Fruit fly (Drosophila melanogaster) whole organism, prepupa: ENCODE measurements around the gene alpha-Est4.

Experiments used
- CG11762 ChIP-seq: fragments of 200-800 bp; sonication (Bioruptor generic); optimal IDR thresholded peaks from 3 replicates; lab custom pipeline; 2016; ENCODE audit warnings: missing biosample characterization, missing genetic modification characterization; ENCODE audit not compliant: insufficient read depth
- CG34406 ChIP-seq: fragments of 200-800 bp; sonication (Bioruptor generic); optimal IDR thresholded peaks from 3 replicates; lab custom pipeline; 2016; ENCODE audit warnings: missing biosample characterization, missing genetic modification characterization
- CG7368 ChIP-seq: fragments of 200-800 bp; sonication (Bioruptor generic); optimal IDR thresholded peaks from 3 replicates; lab custom pipeline; 2016; ENCODE audit warnings: missing biosample characterization, missing genetic modification characterization
- acj6 ChIP-seq: fragments of 200-800 bp; sonication (Bioruptor generic); optimal IDR thresholded peaks from 3 replicates; lab custom pipeline; 2016; ENCODE audit warnings: missing biosample characterization, missing genetic modification characterization
- dsx ChIP-seq: fragments of 200-800 bp; optimal IDR thresholded peaks from 3 replicates; lab custom pipeline; 2019; ENCODE audit warnings: missing biosample characterization, mild to moderate bottlenecking, missing genetic modification characterization, moderate library complexity; ENCODE audit not compliant: poor library complexity, severe bottlenecking

dm6 chr3R:7502276-7502675, 36.1 kb downstream of the alpha-Est4 start, which contains the start of gene Mics1:
- TF ChIP-seq CG34406 (no peak), CG7368 (GFP tag; lab: Kevin White, UChicago) (no peak), CG11762 (no peak), dsx (GFP tag; lab: Kevin White, UChicago) (no peak), acj6 (no peak)
